Fruit fly (Drosophila melanogaster): ENCODE results near the gene Atxn7.

Gene Atxn7

DNA sequence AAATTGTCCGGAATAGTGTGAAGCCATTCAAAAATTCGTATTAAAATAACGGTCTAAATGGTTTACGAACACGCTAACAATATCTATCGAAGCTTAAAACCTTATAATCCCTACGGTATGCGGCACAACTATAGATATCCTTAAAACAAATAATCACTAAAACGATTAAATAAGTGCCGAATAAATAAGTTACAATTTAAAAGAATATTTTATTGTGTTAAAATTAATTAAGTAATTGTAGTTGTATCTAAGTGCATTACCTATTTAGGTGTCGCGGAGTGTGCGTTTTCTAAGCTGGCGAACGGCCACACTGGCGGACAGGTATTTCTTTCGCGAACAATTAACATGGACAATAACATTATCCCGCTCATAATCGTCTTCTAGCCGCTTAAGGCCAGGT is 5.2 kb downstream of the Atxn7 start, which contains the start of gene Eogt (continued):
- TF ChIP-seq sc (optimal IDR thresholded peaks at IDR 0.05), result no peak
- peak; percentile 85 for TF ChIP-seq sc (GFP tag; optimal IDR thresholded peaks at IDR 0.05)
- peak; percentile 53 for TF ChIP-seq ab (GFP tag; optimal IDR thresholded peaks at IDR 0.05)
- TF ChIP-seq Max (GFP tag; optimal IDR thresholded peaks at IDR 0.05), result peak; percentile 80
- TF ChIP-seq mirr (GFP tag; optimal IDR thresholded peaks at IDR 0.05), result peak; percentile 46
- peak; percentile 84 for TF ChIP-seq CG8290 (GFP tag; optimal IDR thresholded peaks at IDR 0.05)
- TF ChIP-seq CG8290 (tag; optimal IDR thresholded peaks at IDR 0.05), result peak; percentile 58 to 98
- TF ChIP-seq fd64A (GFP tag; optimal IDR thresholded peaks at IDR 0.05), result peak; percentile 33
- peak; percentile 83 for TF ChIP-seq mam (GFP tag; optimal IDR thresholded peaks at IDR 0.05)
- TF ChIP-seq CG13624 (GFP tag; optimal IDR thresholded peaks at IDR 0.05), result peak; percentile 63
- peak; percentile 90 for TF ChIP-seq CG7357 (GFP tag; IDR thresholded peaks at IDR 0.05)
- peak; percentile 97 for TF ChIP-seq Rfx (GFP tag; IDR thresholded peaks at IDR 0.05)
- peak; percentile 72 for TF ChIP-seq odd (GFP tag; optimal IDR thresholded peaks at IDR 0.05)
- peak; percentile 95 for TF ChIP-seq Ada2b (GFP tag; IDR thresholded peaks at IDR 0.05)
- no peak for TF ChIP-seq hth (optimal IDR thresholded peaks at IDR 0.05)
- peak; percentile 71 for TF ChIP-seq Mad (GFP tag; optimal IDR thresholded peaks at IDR 0.05)
- TF ChIP-seq dan (GFP tag; IDR thresholded peaks at IDR 0.05), result peak; percentile 89
- peak; percentile 85 for TF ChIP-seq Ravus (GFP tag; IDR thresholded peaks at IDR 0.05)
- TF ChIP-seq sr (GFP tag; IDR thresholded peaks at IDR 0.05), result peak; percentile 82; the same call in 2 of the 3 replicates
- TF ChIP-seq Sin3A (optimal IDR thresholded peaks at IDR 0.05), result peak; percentile 31
- TF ChIP-seq E2f1 (GFP tag; IDR thresholded peaks at IDR 0.05), result peak; percentile 98
- peak; percentile 93 for TF ChIP-seq CG13775 (GFP tag; optimal IDR thresholded peaks at IDR 0.05)
- TF ChIP-seq CG9817 (tag; optimal IDR thresholded peaks at IDR 0.05), result peak; percentile 93
- peak; percentile 78 for TF ChIP-seq CG1529 (GFP tag; optimal IDR thresholded peaks at IDR 0.05)
- TF ChIP-seq CG8281 (tag; optimal IDR thresholded peaks at IDR 0.05), result peak; percentile 75
- TF ChIP-seq Dad (GFP tag; optimal IDR thresholded peaks at IDR 0.05), result peak; percentile 39
- TF ChIP-seq ERR (GFP tag; optimal IDR thresholded peaks at IDR 0.05), result no peak
- TF ChIP-seq exex (tag; optimal IDR thresholded peaks at IDR 0.05), result peak; percentile 45
- no peak for TF ChIP-seq hb (GFP tag; IDR thresholded peaks at IDR 0.05; ENCODE audit: partially characterized antibody)
- TF ChIP-seq D19A (tag; optimal IDR thresholded peaks at IDR 0.05), result peak; percentile 86
- peak; percentile 95 for TF ChIP-seq CG4730 (GFP tag; IDR thresholded peaks at IDR 0.05)
- TF ChIP-seq HLHmδ (GFP tag; optimal IDR thresholded peaks at IDR 0.05), result no peak
- TF ChIP-seq Adf1 (GFP tag; IDR thresholded peaks at IDR 0.05), result peak; percentile 77
- TF ChIP-seq CG34224 (GFP tag; IDR thresholded peaks at IDR 0.05; ENCODE audit: partially characterized antibody), result no peak
- TF ChIP-seq gt (GFP tag; IDR thresholded peaks at IDR 0.05), result peak; percentile 92
- peak; percentile 77; the same call in 1 of the 2 replicates for TF ChIP-seq cas (GFP tag; IDR thresholded peaks at IDR 0.05)
- peak; percentile 90 for TF ChIP-seq klu (GFP tag; IDR thresholded peaks at IDR 0.05)
- peak; percentile 68 for TF ChIP-seq CG6683 (GFP tag; optimal IDR thresholded peaks at IDR 0.05)
- peak; percentile 92 for TF ChIP-seq CG11085 (GFP tag; IDR thresholded peaks at IDR 0.05)
- peak; percentile 86 for TF ChIP-seq CG18599 (GFP tag; optimal IDR thresholded peaks at IDR 0.05)
- peak; percentile 26 for TF ChIP-seq CG3995 (GFP tag; optimal IDR thresholded peaks at IDR 0.05)
- no peak for TF ChIP-seq Hr78 (GFP tag; optimal IDR thresholded peaks at IDR 0.05)
- TF ChIP-seq HmgD (GFP tag; optimal IDR thresholded peaks at IDR 0.05), result peak; percentile 21
- peak; percentile 75 for TF ChIP-seq CG9797 (GFP tag; optimal IDR thresholded peaks at IDR 0.05)
- TF ChIP-seq CrebB (tag; optimal IDR thresholded peaks at IDR 0.05), result peak; percentile 91
- TF ChIP-seq Taf1 (GFP tag; IDR thresholded peaks at IDR 0.05), result peak; percentile 89
- peak; percentile 83 for TF ChIP-seq org-1 (GFP tag; optimal IDR thresholded peaks at IDR 0.05)
- peak; percentile 84 for TF ChIP-seq CG16779 (GFP tag; IDR thresholded peaks at IDR 0.05)

All from whole organism, embryonic.